Worm (Caenorhabditis elegans): Measurements from ENCODE around the gene sre-43.

- TF ChIP-seq cog-1 (tag; optimal IDR thresholded peaks at IDR 0.05): no peak
- no peak for TF ChIP-seq T22C8.4 (GFP tag; IDR thresholded peaks at IDR 0.05)
- TF ChIP-seq flt-1 (GFP tag; IDR thresholded peaks at IDR 0.05): no peak
- no peak for TF ChIP-seq tab-1 (GFP tag; IDR thresholded peaks at IDR 0.05)
- no peak for TF ChIP-seq ztf-23 (GFP tag; IDR thresholded peaks at IDR 0.05)
- TF ChIP-seq ztf-29 (GFP tag; IDR thresholded peaks at IDR 0.05): no peak
Observed at ce11 chrII:13924909-13925308, 44.0 kb downstream of the sre-43 start, which contains the start of gene mltn-5.
